Worm (Caenorhabditis elegans) whole organism, early embryonic: Measurements from ENCODE around the gene fbxb-16.

Experiments used
- ama-1 ChIP-seq: fragments of 150-350 bp; optimal IDR thresholded peaks from 2 replicates; lab custom pipeline; 2014
- ceh-13 ChIP-seq: fragments of 200-800 bp; sonication (Bioruptor generic); optimal IDR thresholded peaks from 2 replicates; lab custom pipeline; 2018; ENCODE audit warnings: mild to moderate bottlenecking, missing genetic modification characterization, missing compliant biosample characterization
- ceh-36 ChIP-seq: sonication (generic microtip); optimal IDR thresholded peaks from 2 replicates; lab custom pipeline; 2016; ENCODE audit warnings: missing genetic modification characterization, inconsistent platforms, missing compliant biosample characterization
- ets-7 ChIP-seq: sonication (generic microtip); optimal IDR thresholded peaks from 2 replicates; lab custom pipeline; 2016; ENCODE audit warnings: missing genotype, missing genetic modification characterization, missing compliant biosample characterization
- hmbx-1 ChIP-seq: sonication (generic microtip); optimal IDR thresholded peaks from 2 replicates; lab custom pipeline; 2016; ENCODE audit warnings: mild to moderate bottlenecking, missing genetic modification characterization, missing compliant biosample characterization
- hmg-4 ChIP-seq: fragments of 200-800 bp; sonication (Bioruptor generic); optimal IDR thresholded peaks from 2 replicates; lab custom pipeline; 2018; ENCODE audit warnings: mild to moderate bottlenecking, missing genetic modification characterization, missing compliant biosample characterization
- hnd-1 ChIP-seq: sonication (generic microtip); optimal IDR thresholded peaks from 2 replicates; lab custom pipeline; 2016; ENCODE audit warnings: missing genetic modification characterization, missing compliant biosample characterization
- tbx-11 ChIP-seq: fragments of 200-800 bp; sonication (Bioruptor generic); IDR thresholded peaks from 2 replicates; pipeline ENCODE4 v1.3.6; 2022; ENCODE audit warnings: missing genetic modification characterization, missing compliant biosample characterization
- tra-4 ChIP-seq: sonication (generic microtip); optimal IDR thresholded peaks from 2 replicates; lab custom pipeline; 2017; ENCODE audit warnings: missing genetic modification characterization, missing compliant biosample characterization

- TF ChIP-seq tbx-11 (GFP tag; lab: Robert Waterston, UW) (no peak), hnd-1 (tag; lab: Kevin White, UChicago) (no peak), ceh-36 (no peak), tra-4 (no peak), ama-1 (lab: Kevin White, UChicago) (no peak), ceh-13 (GFP tag; lab: Kevin White, UChicago) (no peak), hmg-4 (GFP tag; lab: Kevin White, UChicago) (no peak), hmbx-1 (no peak), ets-7 (tag; lab: Kevin White, UChicago) (no peak)
Measured at ce11 chrII:1621180-1621579, 30.5 kb downstream of the fbxb-16 start, which contains the start of gene fbxa-158.
